Fruit fly (Drosophila melanogaster): ENCODE data around the gene peb.

DNA sequence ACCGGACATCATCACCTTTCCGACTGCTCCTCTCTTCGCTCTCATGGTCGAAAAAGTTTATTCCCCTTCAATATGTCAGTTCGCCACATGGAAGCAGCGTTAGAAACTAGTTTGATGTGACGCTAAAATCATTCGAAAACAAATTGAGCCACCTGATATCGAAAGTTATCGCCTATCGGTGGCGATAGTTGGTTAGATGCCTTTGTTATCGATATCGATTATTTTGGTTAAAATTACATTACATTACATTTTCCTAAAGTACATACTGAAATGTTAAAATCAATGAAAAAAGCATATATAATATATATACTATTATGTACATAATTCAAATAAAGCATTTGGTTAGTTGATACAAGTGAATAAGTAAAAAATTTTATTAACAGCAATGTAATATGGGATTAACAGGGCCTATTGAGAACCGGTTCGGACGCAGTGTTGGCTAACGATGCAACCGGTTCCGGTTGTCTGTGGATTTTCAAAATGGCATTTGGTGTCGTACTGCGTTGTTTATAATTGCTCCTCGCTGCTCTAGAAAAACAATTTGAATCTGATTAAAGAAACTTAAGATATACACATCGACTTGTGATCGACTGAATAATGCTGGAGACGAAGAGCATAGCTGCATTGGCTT is 18.6 kb downstream of the peb start, which contains the start of the genes Alms1a and pon:
- TF ChIP-seq CG8632 (GFP tag; optimal IDR thresholded peaks at IDR 0.05) (no peak), Sox14 (GFP tag; optimal IDR thresholded peaks at IDR 0.05) (no peak), Lpt (GFP tag; optimal IDR thresholded peaks at IDR 0.05) (no peak), CG8119 (GFP tag; IDR thresholded peaks at IDR 0.05) (no peak), Hr39 (GFP tag; optimal IDR thresholded peaks at IDR 0.05) (no peak), CG3032 (tag; optimal IDR thresholded peaks at IDR 0.05) (no peak), CG6276 (GFP tag; optimal IDR thresholded peaks at IDR 0.05) (no peak), acj6 (GFP tag; optimal IDR thresholded peaks at IDR 0.05) (no peak), fd59A (GFP tag; optimal IDR thresholded peaks at IDR 0.05) (no peak), OdsH (GFP tag; optimal IDR thresholded peaks at IDR 0.05) (no peak), Smox (GFP tag; optimal IDR thresholded peaks at IDR 0.05) (no peak)

Measured in whole organism, prepupa.